Fruit fly (Drosophila melanogaster) whole organism, embryonic: ENCODE measurements around the gene GNBP3.

Source experiments
- ATbp ChIP-seq: fragments of 200-800 bp; sonication (Bioruptor generic); optimal IDR thresholded peaks from 2 replicates; lab custom pipeline; 2017; ENCODE audit warnings: missing biosample characterization, mild to moderate bottlenecking, missing genetic modification characterization, missing genetic modification reagents
- Ada2b ChIP-seq: fragments of 200-800 bp; sonication (Bioruptor generic); IDR thresholded peaks from 2 replicates; pipeline ENCODE4 v1.3.6; 2022; ENCODE audit warnings: missing biosample characterization, missing genetic modification characterization
- CG10274 ChIP-seq: fragments of 200-800 bp; sonication (Bioruptor generic); optimal IDR thresholded peaks from 3 replicates; lab custom pipeline; 2017; ENCODE audit warnings: missing biosample characterization, mild to moderate bottlenecking, missing genetic modification characterization
- CG10565 ChIP-seq: fragments of 200-800 bp; sonication (Bioruptor generic); optimal IDR thresholded peaks from 3 replicates; lab custom pipeline; 2016; ENCODE audit warnings: missing biosample characterization, mild to moderate bottlenecking, missing genetic modification characterization
- CG10959 ChIP-seq: fragments of 200-800 bp; sonication (Bioruptor generic); IDR thresholded peaks from 2 replicates; pipeline ENCODE4 v1.3.6; 2022; ENCODE audit warnings: missing biosample characterization, missing genetic modification characterization
- CG10979 ChIP-seq: fragments of 200-800 bp; sonication (Bioruptor generic); optimal IDR thresholded peaks from 2 replicates; lab custom pipeline; 2018; ENCODE audit warnings: missing biosample characterization, mild to moderate bottlenecking, missing genetic modification characterization, moderate library complexity
- CG14710 ChIP-seq: fragments of 200-800 bp; sonication (Bioruptor generic); optimal IDR thresholded peaks from 3 replicates; lab custom pipeline; 2019; ENCODE audit warnings: missing biosample characterization, mild to moderate bottlenecking, missing genetic modification characterization, moderate library complexity
- CG16863 ChIP-seq: fragments of 200-800 bp; sonication (Bioruptor generic); optimal IDR thresholded peaks from 3 replicates; lab custom pipeline; 2016; ENCODE audit warnings: missing biosample characterization, missing genetic modification characterization
- CG2678 ChIP-seq: fragments of 200-800 bp; sonication (Bioruptor generic); optimal IDR thresholded peaks from 3 replicates; lab custom pipeline; 2019; ENCODE audit warnings: missing biosample characterization, mild to moderate bottlenecking, missing genetic modification characterization, moderate library complexity
- CG30020 ChIP-seq: fragments of 200-800 bp; optimal IDR thresholded peaks from 2 replicates; lab custom pipeline; 2019; ENCODE audit warnings: missing biosample characterization, mild to moderate bottlenecking, missing genetic modification characterization, moderate library complexity
- CG30403 ChIP-seq: fragments of 200-800 bp; sonication (Bioruptor generic); optimal IDR thresholded peaks from 3 replicates; lab custom pipeline; 2016; ENCODE audit warnings: missing biosample characterization, missing genetic modification characterization
- CG6272 ChIP-seq: fragments of 200-800 bp; sonication (Bioruptor generic); IDR thresholded peaks from 2 replicates; pipeline ENCODE4 v1.3.6; 2022; ENCODE audit warnings: missing biosample characterization, missing genetic modification characterization
- CG7987 ChIP-seq: fragments of 200-800 bp; sonication (Bioruptor generic); optimal IDR thresholded peaks from 2 replicates; lab custom pipeline; 2018; ENCODE audit warnings: missing biosample characterization, mild to moderate bottlenecking, missing genetic modification characterization, moderate library complexity
- CG8281 ChIP-seq: fragments of 200-800 bp; sonication (Bioruptor generic); optimal IDR thresholded peaks from 2 replicates; lab custom pipeline; 2018; ENCODE audit warnings: missing biosample characterization, mild to moderate bottlenecking, missing genetic modification characterization, moderate library complexity
- CG8359 ChIP-seq: fragments of 200-800 bp; sonication (Bioruptor generic); optimal IDR thresholded peaks from 2 replicates; lab custom pipeline; 2017; ENCODE audit warnings: missing biosample characterization, mild to moderate bottlenecking, missing genetic modification characterization, borderline replicate concordance
- CG9437 ChIP-seq: fragments of 200-800 bp; sonication (Bioruptor generic); optimal IDR thresholded peaks from 2 replicates; lab custom pipeline; 2018; ENCODE audit warnings: missing biosample characterization, mild to moderate bottlenecking, missing genetic modification characterization
- CG9817 ChIP-seq: fragments of 200-800 bp; sonication (Bioruptor generic); optimal IDR thresholded peaks from 2 replicates; lab custom pipeline; 2018; ENCODE audit warnings: missing biosample characterization, mild to moderate bottlenecking, missing genetic modification characterization, moderate library complexity
- CG9876 ChIP-seq: fragments of 200-800 bp; sonication (Bioruptor generic); optimal IDR thresholded peaks from 2 replicates; lab custom pipeline; 2016; ENCODE audit warnings: missing biosample characterization, missing genetic modification characterization
- Dek ChIP-seq: fragments of 200-800 bp; sonication (Bioruptor generic); optimal IDR thresholded peaks from 3 replicates; lab custom pipeline; 2019; ENCODE audit warnings: missing biosample characterization, mild to moderate bottlenecking, missing genetic modification characterization, moderate library complexity
- Doc2 ChIP-seq: fragments of 200-800 bp; sonication (Bioruptor generic); IDR thresholded peaks from 2 replicates; pipeline ENCODE4 v1.3.6; 2022; ENCODE audit warnings: missing biosample characterization, missing genetic modification characterization
- E2f1 ChIP-seq: fragments of 200-800 bp; sonication (Bioruptor generic); IDR thresholded peaks from 2 replicates; pipeline ENCODE4 v1.3.6; 2022; ENCODE audit warnings: missing biosample characterization, missing genetic modification characterization
- Elba2 ChIP-seq: fragments of 200-800 bp; sonication (Bioruptor generic); optimal IDR thresholded peaks from 3 replicates; lab custom pipeline; 2016; ENCODE audit warnings: missing biosample characterization, missing genetic modification characterization
- Hr3 ChIP-seq: fragments of 200-800 bp; sonication (Bioruptor generic); optimal IDR thresholded peaks from 3 replicates; lab custom pipeline; 2016; ENCODE audit warnings: missing biosample characterization, missing genetic modification characterization
- Hr78 ChIP-seq, 2 experiments: fragments of 200-800 bp in 1 of 2; fragments of >200 bp in 1 of 2; sonication (Bioruptor generic) in 1 of 2; optimal IDR thresholded peaks; 2 replicates each; lab custom pipeline; 2017 to 2019; ENCODE audit warnings: missing biosample characterization in 2 of 2, missing genetic modification characterization in 2 of 2, mild to moderate bottlenecking in 1 of 2, moderate library complexity in 1 of 2
- NFAT ChIP-seq: fragments of 200-800 bp; sonication (Bioruptor generic); IDR thresholded peaks from 2 replicates; pipeline ENCODE4 v1.3.6; 2022; ENCODE audit warnings: missing biosample characterization, missing genetic modification characterization
- Pdp1 ChIP-seq, 2 experiments: fragments of 200-800 bp; sonication (Bioruptor generic); optimal IDR thresholded peaks; 3 replicates each; lab custom pipeline; 2016; ENCODE audit warnings: missing biosample characterization in 2 of 2, missing genetic modification characterization in 2 of 2, mild to moderate bottlenecking in 1 of 2, moderate library complexity in 1 of 2
- Ptx1 ChIP-seq: fragments of 200-800 bp; sonication (Bioruptor generic); IDR thresholded peaks from 2 replicates; pipeline ENCODE4 v1.3.6; 2022; ENCODE audit warnings: missing biosample characterization, missing genetic modification characterization
- Sry-β ChIP-seq: fragments of 200-800 bp; sonication (Bioruptor generic); optimal IDR thresholded peaks from 2 replicates; lab custom pipeline; 2018; ENCODE audit warnings: missing biosample characterization, mild to moderate bottlenecking, missing genetic modification characterization, moderate library complexity
- Trl ChIP-seq, 3 experiments: fragments of >200 bp in 2 of 3; fragments of 200-800 bp in 1 of 3; sonication (Bioruptor generic) in 1 of 3; optimal IDR thresholded peaks; 2 replicates in 1 of 3; 3 replicates in 2 of 3; lab custom pipeline; 2016 to 2017; ENCODE audit warnings: missing biosample characterization in 1 of 3, missing genetic modification characterization in 1 of 3
- ara ChIP-seq: fragments of 200-800 bp; sonication (Bioruptor generic); IDR thresholded peaks from 2 replicates; pipeline ENCODE4 v1.3.6; 2022; ENCODE audit warnings: missing biosample characterization, missing genetic modification characterization
- cad ChIP-seq: fragments of >200 bp; optimal IDR thresholded peaks from 2 replicates; lab custom pipeline; 2017; ENCODE audit warnings: missing biosample characterization, missing genetic modification characterization
- cg ChIP-seq: fragments of 200-800 bp; sonication (Bioruptor generic); optimal IDR thresholded peaks from 3 replicates; lab custom pipeline; 2019; ENCODE audit warnings: missing biosample characterization, mild to moderate bottlenecking, missing genetic modification characterization, moderate library complexity
- chif ChIP-seq, 2 experiments: fragments of 200-800 bp; sonication (Bioruptor generic); optimal IDR thresholded peaks; 3 replicates each; lab custom pipeline; 2016; ENCODE audit warnings: missing biosample characterization in 2 of 2, missing genetic modification characterization in 2 of 2
- chm ChIP-seq: fragments of 200-800 bp; sonication (Bioruptor generic); IDR thresholded peaks from 2 replicates; pipeline ENCODE4 v1.3.6; 2022; ENCODE audit warnings: missing biosample characterization, missing genetic modification characterization
- crc ChIP-seq: fragments of 200-800 bp; sonication (Bioruptor generic); optimal IDR thresholded peaks from 2 replicates; lab custom pipeline; 2016; ENCODE audit warnings: missing biosample characterization, missing genetic modification characterization
- dati ChIP-seq: fragments of 200-800 bp; sonication (Bioruptor generic); IDR thresholded peaks from 2 replicates; pipeline ENCODE4 v1.3.6; 2022; ENCODE audit warnings: missing biosample characterization, missing genetic modification characterization
- kah ChIP-seq: fragments of 200-800 bp; sonication (Bioruptor generic); optimal IDR thresholded peaks from 2 replicates; lab custom pipeline; 2018; ENCODE audit warnings: missing biosample characterization, mild to moderate bottlenecking, missing genetic modification characterization
- kni ChIP-seq: fragments of 200-800 bp; sonication (Bioruptor generic); optimal IDR thresholded peaks from 3 replicates; lab custom pipeline; 2017; ENCODE audit warnings: mild to moderate bottlenecking, missing biosample characterization, missing genetic modification reagents, missing genetic modification characterization
- mam ChIP-seq: fragments of 200-800 bp; sonication (Bioruptor generic); optimal IDR thresholded peaks from 3 replicates; lab custom pipeline; 2016; ENCODE audit warnings: missing biosample characterization, missing genetic modification characterization
- mld ChIP-seq: fragments of 200-800 bp; sonication (Bioruptor generic); IDR thresholded peaks from 3 replicates; pipeline ENCODE4 v1.3.6; 2022; ENCODE audit warnings: missing biosample characterization, missing genetic modification characterization; ENCODE audit not compliant: partially characterized antibody
- pfk ChIP-seq: fragments of 200-800 bp; sonication (Bioruptor generic); optimal IDR thresholded peaks from 2 replicates; lab custom pipeline; 2018; ENCODE audit warnings: missing biosample characterization, mild to moderate bottlenecking, missing genetic modification characterization, moderate library complexity
- prd ChIP-seq, 3 experiments: fragments of >200 bp in 2 of 3; fragments of 200-800 bp in 1 of 3; sonication (Bioruptor generic) in 1 of 3; optimal IDR thresholded peaks in 2 of 3; IDR thresholded peaks in 1 of 3; 2 replicates in 2 of 3; 3 replicates in 1 of 3; pipeline versions ENCODE4 v1.3.6 to Lab custom; 2017 to 2022; ENCODE audit warnings: missing biosample characterization in 1 of 3, missing genetic modification characterization in 1 of 3
- pum ChIP-seq: fragments of 200-800 bp; sonication (Bioruptor generic); optimal IDR thresholded peaks from 2 replicates; lab custom pipeline; 2016; ENCODE audit warnings: missing biosample characterization, missing genetic modification characterization
- tgo ChIP-seq: fragments of 200-800 bp; sonication (Bioruptor generic); IDR thresholded peaks from 3 replicates; pipeline ENCODE4 v1.3.6; 2022; ENCODE audit warnings: missing biosample characterization, missing genetic modification characterization
- trh ChIP-seq: fragments of 200-800 bp; sonication (Bioruptor generic); optimal IDR thresholded peaks from 2 replicates; lab custom pipeline; 2016; ENCODE audit warnings: missing biosample characterization, missing genetic modification characterization
- tup ChIP-seq: fragments of 200-800 bp; sonication (Bioruptor generic); optimal IDR thresholded peaks from 2 replicates; lab custom pipeline; 2016; ENCODE audit warnings: missing biosample characterization, mild to moderate bottlenecking, missing genetic modification characterization, moderate library complexity

Gene GNBP3

DNA sequence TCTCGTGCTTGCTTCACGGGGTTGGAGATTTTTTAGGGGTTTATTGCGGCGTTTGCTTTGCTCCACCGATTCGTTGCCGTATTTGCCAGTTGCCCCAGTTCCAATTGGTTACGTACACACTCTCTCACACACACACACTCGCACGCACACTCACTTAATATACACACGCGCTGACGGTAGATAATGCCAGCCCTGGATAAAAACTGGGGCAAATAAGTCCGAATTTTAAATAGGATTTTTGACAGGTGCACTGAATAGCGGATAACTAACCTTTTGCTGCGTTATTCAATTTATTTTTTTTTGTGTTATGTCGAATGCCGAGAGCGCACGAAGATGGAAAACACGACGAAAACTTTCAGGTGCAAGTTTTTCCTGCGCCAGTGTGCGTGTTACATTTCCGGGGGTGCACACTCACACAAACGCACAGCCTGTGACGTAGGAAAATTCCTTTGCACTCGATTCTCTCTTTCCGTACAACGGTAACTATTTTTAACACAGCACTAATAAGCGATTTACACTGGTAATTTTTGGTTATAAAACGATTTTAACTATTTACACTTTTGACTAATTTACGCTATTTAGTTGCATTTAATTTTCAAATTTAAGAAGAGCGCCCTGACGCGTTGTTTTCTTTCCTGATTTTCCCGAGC lies 2.1 kb upstream of the GNBP3 start (continued):
- TF ChIP-seq mld (GFP tag; lab: Robert Waterston, UW) (no peak), ara (GFP tag; lab: Robert Waterston, UW) (0 out of 2 replicates have a peak, but pooled peaks have one; percentile 23), CG7987 (no peak), cad (GFP tag; lab: Kevin White, UChicago) (no peak), tup (no peak), trh (GFP tag; lab: Kevin White, UChicago) (no peak), Hr3 (GFP tag; lab: Kevin White, UChicago) (no peak), CG9876 (GFP tag; lab: Kevin White, UChicago) (no peak), Pdp1 (GFP tag; optimal IDR thresholded peaks at IDR 0.05; lab: Kevin White, UChicago) (peak in 1 of 2 experiments; percentile 31), cg (GFP tag; lab: Kevin White, UChicago) (peak; percentile 66), CG30020 (tag; lab: Kevin White, UChicago) (no peak), prd (optimal IDR thresholded peaks at IDR 0.05; lab: Kevin White, UChicago) (no peak), prd (GFP tag; IDR thresholded peaks at IDR 0.05; lab: Robert Waterston, UW) (no peak), CG10959 (GFP tag; lab: Robert Waterston, UW) (no peak), NFAT (GFP tag; lab: Robert Waterston, UW) (no peak), mam (GFP tag; lab: Kevin White, UChicago) (no peak), tgo (GFP tag; lab: Robert Waterston, UW) (no peak), CG6272 (GFP tag; lab: Robert Waterston, UW) (no peak), CG2678 (no peak), Elba2 (GFP tag; lab: Kevin White, UChicago) (peak; percentile 3), E2f1 (GFP tag; lab: Robert Waterston, UW) (no peak), crc (GFP tag; lab: Kevin White, UChicago) (no peak), kni (GFP tag; lab: Kevin White, UChicago) (no peak), Sry-β (GFP tag; lab: Kevin White, UChicago) (no peak), CG30403 (GFP tag; lab: Kevin White, UChicago) (no peak), Trl (optimal IDR thresholded peaks at IDR 0.05; lab: Kevin White, UChicago) (peak in 1 of 2 experiments; percentile 2), Trl (GFP tag; optimal IDR thresholded peaks at IDR 0.05; lab: Kevin White, UChicago) (no peak), CG10979 (tag; lab: Kevin White, UChicago) (no peak), CG16863 (GFP tag; lab: Kevin White, UChicago) (no peak)
- TF ChIP-seq, all 482 proteins: peak for 12

DNA sequence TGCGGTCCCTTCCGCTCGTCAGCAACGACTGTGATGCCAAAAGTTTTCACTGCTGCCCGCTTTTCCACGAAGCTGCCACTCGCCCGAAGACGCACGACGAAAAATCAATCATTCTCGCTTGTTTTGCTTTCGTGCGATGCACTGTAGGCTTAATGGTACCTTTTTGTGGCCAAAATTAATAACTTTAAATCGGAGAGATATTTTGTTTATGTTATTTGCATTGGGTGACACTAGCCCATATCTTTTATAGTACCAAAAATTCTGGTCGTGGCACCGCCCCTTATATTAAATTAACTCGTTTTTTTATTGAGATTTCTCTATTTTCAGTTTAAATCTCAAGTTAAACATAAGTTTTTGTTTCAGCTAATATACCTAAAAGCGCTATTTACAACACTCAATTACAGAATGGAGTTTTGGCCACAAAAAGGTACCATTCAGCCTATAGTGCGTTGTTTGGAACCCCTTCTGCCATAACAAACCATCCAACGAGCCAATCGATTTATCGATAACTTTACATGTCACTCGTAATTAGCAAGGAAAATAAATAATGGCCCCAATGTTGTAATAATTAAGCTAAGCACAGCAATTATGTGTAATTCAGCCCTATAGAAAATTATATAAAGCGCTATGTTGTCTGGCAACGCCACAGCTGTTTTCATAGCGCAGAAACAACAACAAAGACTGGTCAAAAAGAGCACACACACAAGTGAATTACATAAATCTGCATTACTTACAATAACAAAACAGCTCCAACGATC lies 1.4 kb upstream of the GNBP3 start:
- 0 out of 2 replicates have a peak, but pooled peaks have one; percentile 26 for TF ChIP-seq Ada2b
- TF ChIP-seq chm: peak; percentile 63
- TF ChIP-seq Doc2 (GFP tag; lab: Robert Waterston, UW): no peak
- TF ChIP-seq CG9437: peak; percentile 26
- TF ChIP-seq CG10565: no peak
- TF ChIP-seq Hr78 (GFP tag; optimal IDR thresholded peaks at IDR 0.05; lab: Kevin White, UChicago): no peak
- no peak for TF ChIP-seq kni (GFP tag; lab: Kevin White, UChicago)
- TF ChIP-seq CG10274 (GFP tag; lab: Kevin White, UChicago): peak; percentile 24
- TF ChIP-seq pfk (GFP tag; lab: Kevin White, UChicago): peak; percentile 11
- peak; percentile 4 for TF ChIP-seq kah (GFP tag; lab: Kevin White, UChicago)
- TF ChIP-seq dati (GFP tag; lab: Robert Waterston, UW): no peak
- TF ChIP-seq CG30403 (GFP tag; lab: Kevin White, UChicago): peak; percentile 73
- TF ChIP-seq Ptx1 (GFP tag; lab: Robert Waterston, UW): peak; percentile 41; the same call in 1 of the 2 replicates
- TF ChIP-seq chif (GFP tag; optimal IDR thresholded peaks at IDR 0.05; lab: Kevin White, UChicago): peak in 1 of 2 experiments; percentile 34
- TF ChIP-seq ATbp: peak; percentile 70
- TF ChIP-seq CG8281 (tag; lab: Kevin White, UChicago): peak; percentile 42
- peak; percentile 55 for TF ChIP-seq CG9817 (tag; lab: Kevin White, UChicago)
- peak; percentile 57 for TF ChIP-seq pum (GFP tag; lab: Kevin White, UChicago)
- TF ChIP-seq CG8359 (GFP tag; lab: Kevin White, UChicago): peak; percentile 34
- TF ChIP-seq Dek (tag; lab: Kevin White, UChicago): peak; percentile 74
- TF ChIP-seq CG14710 (tag; lab: Kevin White, UChicago): peak; percentile 44
